Fruit fly (Drosophila melanogaster) whole organism: ENCODE results near the gene Msp300.

ENCODE experiments used
- CG8478 ChIP-seq: fragments of >200 bp; optimal IDR thresholded peaks from 2 replicates; lab custom pipeline; 2018; ENCODE audit warnings: inconsistent platforms
- Dll ChIP-seq: fragments of >200 bp; optimal IDR thresholded peaks from 2 replicates; lab custom pipeline; 2017
- EcR ChIP-seq, 2 experiments: fragments of >200 bp; optimal IDR thresholded peaks; 2 replicates each; lab custom pipeline; 2017; ENCODE audit warnings: missing biosample characterization in 2 of 2, missing genetic modification characterization in 2 of 2, missing genetic modification reagents in 2 of 2
- pan ChIP-seq: fragments of >200 bp; optimal IDR thresholded peaks from 2 replicates; lab custom pipeline; 2017
- psq ChIP-seq: fragments of >200 bp; optimal IDR thresholded peaks from 2 replicates; lab custom pipeline; 2017
- usp ChIP-seq: fragments of >200 bp; optimal IDR thresholded peaks from 2 replicates; lab custom pipeline; 2017; ENCODE audit warnings: missing biosample characterization, missing genetic modification characterization, mixed read lengths

- TF ChIP-seq psq (no peak), usp (GFP tag; lab: Kevin White, UChicago) (no peak), CG8478 (lab: Kevin White, UChicago) (no peak), Dll (lab: Kevin White, UChicago) (no peak), pan (lab: Kevin White, UChicago) (no peak), EcR (GFP tag; optimal IDR thresholded peaks at IDR 0.05; lab: Kevin White, UChicago) (no peak)
These were observed 135.7 kb downstream of the Msp300 start for dm6 chr2L:5236346-5236809.
